Worm (Caenorhabditis elegans): ENCODE data around the gene tag-278.

The tag-278 gene

DNA sequence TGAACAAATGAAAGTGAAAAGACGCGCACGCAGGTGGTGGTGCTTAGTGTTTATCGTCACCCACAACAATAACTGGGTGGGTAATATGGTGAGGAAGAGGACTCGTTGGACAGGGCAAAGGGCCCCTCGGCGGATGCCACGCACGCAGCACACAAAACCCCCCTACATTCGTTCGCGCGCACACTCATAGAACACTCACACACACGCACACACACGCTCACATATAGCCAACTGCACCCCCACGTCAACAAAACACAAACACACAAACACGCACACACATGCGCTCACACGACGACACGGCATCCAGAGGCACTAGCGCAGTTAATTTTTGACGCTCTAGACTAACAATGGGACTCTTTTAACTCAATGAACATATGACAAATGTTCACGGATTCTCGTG, 5.2 kb upstream of the tag-278 start (continued):
- TF ChIP-seq ceh-79 (tag; optimal IDR thresholded peaks at IDR 0.05): no peak
- no peak for TF ChIP-seq sptf-2 (GFP tag; optimal IDR thresholded peaks at IDR 0.05)
- TF ChIP-seq rpc-1 (optimal IDR thresholded peaks at IDR 0.05): no peak
- no peak for TF ChIP-seq rpc-1 (tag; optimal IDR thresholded peaks at IDR 0.05)
- no peak for TF ChIP-seq F49E8.2 (tag; optimal IDR thresholded peaks at IDR 0.05; ENCODE audit: insufficient read depth)
- no peak for TF ChIP-seq Y67H2A.10 (GFP tag; conservative IDR thresholded peaks at IDR 0.05)
- TF ChIP-seq Y56A3A.18 (GFP tag; IDR thresholded peaks at IDR 0.05): no peak
- no peak for TF ChIP-seq ceh-58 (GFP tag; IDR thresholded peaks at IDR 0.05)
- TF ChIP-seq F22D6.2 (tag; optimal IDR thresholded peaks at IDR 0.05): no peak
- no peak for TF ChIP-seq snpc-3.4 (tag; optimal IDR thresholded peaks at IDR 0.05)
- 0 out of 2 replicates have a peak, but pooled peaks have one; percentile 26 for TF ChIP-seq madf-6 (GFP tag; IDR thresholded peaks at IDR 0.05)
- TF ChIP-seq unc-130 (GFP tag; optimal IDR thresholded peaks at IDR 0.05): no peak
- no peak for TF ChIP-seq Y79H2A.3 (GFP tag; conservative IDR thresholded peaks at IDR 0.05)
- TF ChIP-seq nhr-179 (tag; optimal IDR thresholded peaks at IDR 0.05): no peak
- no peak for TF ChIP-seq mel-28 (tag; optimal IDR thresholded peaks at IDR 0.05; ENCODE audit: borderline replicate concordance)
- no peak for TF ChIP-seq ama-1 (optimal IDR thresholded peaks at IDR 0.05)
- TF ChIP-seq ama-1 (GFP tag; optimal IDR thresholded peaks at IDR 0.05): no peak
- TF ChIP-seq mes-4 (tag; optimal IDR thresholded peaks at IDR 0.05): no peak
- TF ChIP-seq rcor-1 (GFP tag; IDR thresholded peaks at IDR 0.05): no peak
- no peak for TF ChIP-seq ceh-100 (GFP tag; IDR thresholded peaks at IDR 0.05)
- no peak for TF ChIP-seq bed-1 (GFP tag; IDR thresholded peaks at IDR 0.05)
- TF ChIP-seq B0336.3 (GFP tag; IDR thresholded peaks at IDR 0.05): no peak
- TF ChIP-seq hlh-26 (GFP tag; conservative IDR thresholded peaks at IDR 0.05): no peak
- TF ChIP-seq die-1 (tag; optimal IDR thresholded peaks at IDR 0.05): peak; percentile 26
- TF ChIP-seq nhr-27 (tag; optimal IDR thresholded peaks at IDR 0.05): no peak
- no peak for TF ChIP-seq F10E7.11 (tag; optimal IDR thresholded peaks at IDR 0.05)
- no peak for TF ChIP-seq ZK185.1 (tag; optimal IDR thresholded peaks at IDR 0.05; ENCODE audit: poor library complexity, severe bottlenecking)
- TF ChIP-seq ztf-25 (GFP tag; IDR thresholded peaks at IDR 0.05): no peak
- no peak for TF ChIP-seq F33H1.4 (GFP tag; IDR thresholded peaks at IDR 0.05)
- TF ChIP-seq pbrm-1 (GFP tag; IDR thresholded peaks at IDR 0.05): peak; percentile 45; the same call in 1 of the 2 replicates
- TF ChIP-seq ekl-4 (GFP tag; IDR thresholded peaks at IDR 0.05): 0 out of 2 replicates have a peak, but pooled peaks have one; percentile 30
- no peak for TF ChIP-seq nfya-2 (GFP tag; IDR thresholded peaks at IDR 0.05)
- no peak for TF ChIP-seq sdz-38 (tag; optimal IDR thresholded peaks at IDR 0.05)
- no peak for TF ChIP-seq bed-2 (GFP tag; IDR thresholded peaks at IDR 0.05)
- TF ChIP-seq chd-7 (tag; optimal IDR thresholded peaks at IDR 0.05): peak; percentile 77
- peak; percentile 63; the same call in 1 of the 2 replicates for TF ChIP-seq K11D2.4 (GFP tag; IDR thresholded peaks at IDR 0.05)
- TF ChIP-seq snpc-4 (GFP tag; optimal IDR thresholded peaks at IDR 0.05): no peak
- no peak for TF ChIP-seq snpc-4 (tag; optimal IDR thresholded peaks at IDR 0.05)
- no peak for TF ChIP-seq repo-1 (tag; optimal IDR thresholded peaks at IDR 0.05)
- no peak for TF ChIP-seq lin-35 (GFP tag; optimal IDR thresholded peaks at IDR 0.05)
- no peak for TF ChIP-seq F57A8.1 (GFP tag; optimal IDR thresholded peaks at IDR 0.05)
- TF ChIP-seq egl-44 (GFP tag; IDR thresholded peaks at IDR 0.05): 0 out of 2 replicates have a peak, but pooled peaks have one; percentile 24
- peak; percentile 8 for TF ChIP-seq ztf-26 (tag; optimal IDR thresholded peaks at IDR 0.05)
- no peak for TF ChIP-seq let-526 (GFP tag; IDR thresholded peaks at IDR 0.05)
- no peak for TF ChIP-seq aptf-3 (GFP tag; IDR thresholded peaks at IDR 0.05)
- TF ChIP-seq cebp-2 (GFP tag; IDR thresholded peaks at IDR 0.05): no peak
- TF ChIP-seq lin-54 (GFP tag; optimal IDR thresholded peaks at IDR 0.05): no peak
- TF ChIP-seq ceh-40 (GFP tag; IDR thresholded peaks at IDR 0.05): no peak
- no peak for TF ChIP-seq nhr-90 (tag; optimal IDR thresholded peaks at IDR 0.05)
- TF ChIP-seq zim-3 (tag; optimal IDR thresholded peaks at IDR 0.05): no peak
- no peak for TF ChIP-seq ztf-22 (GFP tag; optimal IDR thresholded peaks at IDR 0.05)

All from whole organism, young adult.